Worm (Caenorhabditis elegans): ENCODE data around the gene Y38C1BA.1.

Gene Y38C1BA.1

DNA sequence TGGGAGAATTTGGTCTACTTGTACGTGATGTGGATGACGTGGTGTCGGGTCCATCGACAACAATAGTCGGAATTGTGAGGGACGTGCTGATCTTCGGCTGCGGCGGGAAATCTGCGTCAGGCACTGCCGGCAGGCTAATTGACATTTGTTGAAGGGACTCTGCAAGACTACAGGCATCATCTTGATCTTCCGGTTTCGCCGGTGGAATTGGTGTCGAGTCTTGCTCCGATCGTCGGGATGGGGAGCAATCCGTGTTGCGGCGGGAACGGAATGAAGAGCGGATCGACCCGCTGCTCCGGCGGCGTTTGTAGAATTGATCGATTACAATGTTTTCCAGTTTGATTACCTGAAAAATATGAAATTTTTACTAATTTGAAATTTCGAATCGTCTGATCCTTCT, 51.3 kb downstream of the Y38C1BA.1 start:
- TF ChIP-seq unc-62 (GFP tag; optimal IDR thresholded peaks at IDR 0.05): no peak

Measured in whole organism, dauer.